Worm (Caenorhabditis elegans) whole organism, midembryonic: Measurements from ENCODE around the gene cyn-1.

Experiments used
- T22C8.4 ChIP-seq: fragments of 200-800 bp; sonication (Bioruptor generic); IDR thresholded peaks from 2 replicates; pipeline ENCODE4 v1.3.6; 2022; ENCODE audit warnings: missing genetic modification characterization, missing compliant biosample characterization
- cog-1 ChIP-seq: sonication (generic microtip); optimal IDR thresholded peaks from 2 replicates; lab custom pipeline; 2016; ENCODE audit warnings: missing genetic modification characterization, missing compliant biosample characterization
- flt-1 ChIP-seq: fragments of 200-800 bp; sonication (Bioruptor generic); IDR thresholded peaks from 2 replicates; pipeline ENCODE4 v1.3.6; 2022; ENCODE audit warnings: missing genetic modification characterization, missing compliant biosample characterization
- klf-2 ChIP-seq: fragments of 200-800 bp; sonication (Bioruptor generic); conservative IDR thresholded peaks from 2 replicates; pipeline ENCODE4 v1.3.6; 2022; ENCODE audit warnings: missing genetic modification reagents, missing genetic modification characterization, missing compliant biosample characterization
- med-1 ChIP-seq: sonication (generic microtip); optimal IDR thresholded peaks from 2 replicates; lab custom pipeline; 2017; ENCODE audit warnings: missing genetic modification characterization, mild to moderate bottlenecking, missing compliant biosample characterization, antibody characterized with exemption, missing genetic modification reagents; ENCODE audit not compliant: insufficient read depth
- ref-1 ChIP-seq: fragments of 200-800 bp; sonication (Bioruptor generic); conservative IDR thresholded peaks from 2 replicates; pipeline ENCODE4 v1.3.6; 2022; ENCODE audit warnings: missing genetic modification reagents, missing genetic modification characterization, missing compliant biosample characterization
- tab-1 ChIP-seq: fragments of 200-800 bp; sonication (Bioruptor generic); IDR thresholded peaks from 2 replicates; pipeline ENCODE4 v1.3.6; 2022; ENCODE audit warnings: missing genetic modification characterization, missing compliant biosample characterization
- ztf-23 ChIP-seq: fragments of 200-800 bp; sonication (Bioruptor generic); IDR thresholded peaks from 2 replicates; pipeline ENCODE4 v1.3.6; 2022; ENCODE audit warnings: missing genetic modification reagents, missing genetic modification characterization, missing compliant biosample characterization
- ztf-29 ChIP-seq: fragments of 200-800 bp; sonication (Bioruptor generic); IDR thresholded peaks from 2 replicates; pipeline ENCODE4 v1.3.6; 2022; ENCODE audit warnings: missing genetic modification reagents, missing genetic modification characterization, missing compliant biosample characterization

The cyn-1 gene

DNA sequence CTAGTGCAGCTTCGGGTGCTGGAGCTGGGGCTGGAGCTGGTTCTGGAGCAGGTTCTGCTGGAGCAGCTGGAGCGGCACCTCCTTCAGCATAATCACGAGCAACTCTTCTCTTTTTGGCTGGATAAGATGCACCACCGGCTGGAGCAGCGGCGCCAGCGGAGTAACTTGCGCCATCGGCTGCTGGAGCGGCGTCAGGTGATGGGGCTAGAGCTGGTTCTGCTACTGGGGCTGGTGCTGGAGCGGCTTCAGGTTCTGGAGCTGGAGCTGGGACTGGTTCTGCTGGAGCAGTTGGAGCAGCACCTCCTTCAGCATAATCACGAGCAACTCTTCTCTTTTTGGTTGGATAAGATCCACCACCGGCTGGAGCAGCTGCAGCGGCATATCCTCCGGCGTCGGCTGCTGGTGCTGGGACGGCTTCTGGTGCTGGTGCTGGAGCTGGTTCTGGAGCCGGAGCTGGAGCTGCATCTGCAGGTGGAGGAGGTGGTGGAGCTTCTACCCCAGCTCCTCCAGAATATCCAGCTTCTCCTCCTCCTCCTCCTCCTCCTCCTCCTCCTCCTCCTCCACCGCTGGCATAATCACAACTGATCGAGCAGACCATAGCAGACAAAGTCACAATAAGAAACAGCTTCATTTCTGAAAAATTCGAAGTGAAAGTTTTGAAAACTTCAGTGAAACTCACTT, 36.6 kb upstream of the cyn-1 start, which contains the start of gene F47B8.13:
F47B8.13 (minus strand) TSS at position 631 of the 681 bp plus-strand sequence.
- TF ChIP-seq klf-2 (no peak), flt-1 (GFP tag; lab: Robert Waterston, UW) (no peak), ztf-29 (GFP tag; lab: Robert Waterston, UW) (no peak), med-1 (GFP tag; lab: Kevin White, UChicago) (no peak), cog-1 (tag; lab: Kevin White, UChicago) (no peak), ztf-23 (GFP tag; lab: Robert Waterston, UW) (no peak), ref-1 (no peak), tab-1 (GFP tag; lab: Robert Waterston, UW) (no peak), T22C8.4 (no peak)

- TF ChIP-seq med-1 (GFP tag; lab: Kevin White, UChicago): no peak
- TF ChIP-seq cog-1 (tag; lab: Kevin White, UChicago): no peak
- TF ChIP-seq flt-1 (GFP tag; lab: Robert Waterston, UW): no peak
- no peak for TF ChIP-seq klf-2
- no peak for TF ChIP-seq ztf-29 (GFP tag; lab: Robert Waterston, UW)
- no peak for TF ChIP-seq T22C8.4
- TF ChIP-seq ztf-23 (GFP tag; lab: Robert Waterston, UW): no peak
- TF ChIP-seq ref-1: no peak
These were observed 35.6 kb upstream of the cyn-1 start, which contains the start of gene F47B8.14 for ce11 chrV:14320246-14320645. Gene F47B8.14 (plus strand): TSS chrV:14320546.

ce11 chrV:14320730-14321319, 35.1 kb upstream of the cyn-1 start:
- no peak for TF ChIP-seq klf-2
- TF ChIP-seq tab-1 (GFP tag; lab: Robert Waterston, UW): no peak
- TF ChIP-seq ref-1: no peak
- TF ChIP-seq ztf-23 (GFP tag; lab: Robert Waterston, UW): no peak
- no peak for TF ChIP-seq flt-1 (GFP tag; lab: Robert Waterston, UW)
- TF ChIP-seq cog-1 (tag; lab: Kevin White, UChicago): no peak
- TF ChIP-seq T22C8.4: no peak
- no peak for TF ChIP-seq med-1 (GFP tag; lab: Kevin White, UChicago)
- no peak for TF ChIP-seq ztf-29 (GFP tag; lab: Robert Waterston, UW)

DNA sequence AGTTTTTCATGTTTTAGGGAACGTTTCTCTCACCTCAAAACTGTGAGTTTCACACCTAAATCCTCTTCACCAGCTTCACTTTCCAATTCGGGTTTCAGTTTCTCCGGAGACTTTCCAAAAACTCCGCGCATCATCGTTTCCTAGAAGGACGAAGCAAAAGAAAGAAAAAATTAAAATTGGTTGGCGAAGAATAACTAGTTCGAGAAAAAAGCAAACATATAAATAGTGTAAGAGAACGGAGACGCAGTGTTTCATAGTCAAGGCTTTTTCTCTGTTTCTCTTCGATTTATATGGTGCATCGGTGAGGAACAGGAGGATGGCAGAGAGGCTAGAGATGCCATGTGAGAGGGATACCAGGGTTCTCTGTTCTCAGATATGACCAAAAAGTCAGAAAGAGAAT, 33.1 kb upstream of the cyn-1 start, which contains the start of gene F47B8.3:
F47B8.3 (minus strand) TSS at position 261 of the 400 bp plus-strand sequence.
- no peak for TF ChIP-seq T22C8.4
- no peak for TF ChIP-seq cog-1 (tag; lab: Kevin White, UChicago)
- TF ChIP-seq ztf-23 (GFP tag; lab: Robert Waterston, UW): no peak
- no peak for TF ChIP-seq flt-1 (GFP tag; lab: Robert Waterston, UW)
- no peak for TF ChIP-seq ref-1
- no peak for TF ChIP-seq med-1 (GFP tag; lab: Kevin White, UChicago)
- TF ChIP-seq ztf-29 (GFP tag; lab: Robert Waterston, UW): no peak
- no peak for TF ChIP-seq tab-1 (GFP tag; lab: Robert Waterston, UW)
- TF ChIP-seq klf-2: no peak

DNA sequence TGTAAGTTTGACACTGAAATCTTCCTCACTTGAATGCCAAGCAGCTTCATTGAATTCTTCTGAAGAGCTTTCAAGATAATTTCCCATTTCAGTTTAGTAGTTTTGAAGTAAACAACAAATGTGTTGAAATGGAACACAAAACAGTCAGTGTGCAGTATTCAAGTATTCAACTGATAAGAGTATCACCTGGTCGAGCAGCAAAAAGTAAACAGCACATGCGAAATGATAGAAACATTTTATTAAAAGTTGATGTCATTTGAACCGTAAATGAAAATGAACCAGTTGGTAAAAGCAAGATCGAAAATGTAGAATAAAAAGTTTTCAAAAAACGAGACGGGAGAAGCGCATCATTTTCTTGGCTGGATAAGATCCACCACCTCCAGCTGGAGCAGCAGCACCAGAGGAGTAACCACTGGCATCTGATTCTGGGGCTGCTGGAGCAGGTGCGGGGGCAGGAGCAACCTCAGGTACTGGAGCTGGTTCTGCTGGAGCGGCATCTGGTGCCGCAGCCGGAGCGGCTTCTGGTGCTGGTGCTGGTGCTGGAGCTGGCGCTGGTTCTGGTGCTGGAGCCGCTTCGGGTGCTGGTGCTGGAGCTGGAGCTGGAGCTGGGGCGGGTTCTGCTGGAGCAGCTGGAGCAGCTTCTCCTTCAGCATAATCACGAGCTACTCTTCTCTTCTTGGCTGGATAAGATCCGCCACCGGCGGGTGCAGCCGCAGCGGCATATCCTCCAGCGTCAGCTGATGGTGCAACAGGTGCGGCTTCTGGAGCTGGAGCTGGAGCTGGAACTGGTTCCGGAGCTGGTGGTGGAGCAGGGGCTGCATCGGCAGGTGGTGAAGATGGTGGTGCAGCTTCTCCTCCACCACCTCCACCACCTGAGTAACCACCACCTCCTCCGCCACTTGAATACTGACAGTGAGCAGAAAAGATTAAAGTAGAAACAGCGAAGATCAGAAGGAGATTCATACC, 31.1 kb upstream of the cyn-1 start, which contains the start of the genes F47B8.4 and F47B8.18:
F47B8.4 (minus strand) TSS at position 172 of the 966 bp plus-strand sequence.
F47B8.18 (minus strand) TSS at position 963 of the 966 bp plus-strand sequence.
- TF ChIP-seq cog-1 (tag; lab: Kevin White, UChicago) (no peak), flt-1 (GFP tag; lab: Robert Waterston, UW) (no peak), T22C8.4 (no peak), ref-1 (no peak), med-1 (GFP tag; lab: Kevin White, UChicago) (no peak), tab-1 (GFP tag; lab: Robert Waterston, UW) (no peak), ztf-23 (GFP tag; lab: Robert Waterston, UW) (no peak), klf-2 (no peak), ztf-29 (GFP tag; lab: Robert Waterston, UW) (no peak)

- TF ChIP-seq T22C8.4 (no peak), ref-1 (no peak), med-1 (GFP tag; lab: Kevin White, UChicago) (no peak), ztf-23 (GFP tag; lab: Robert Waterston, UW) (no peak), flt-1 (GFP tag; lab: Robert Waterston, UW) (no peak), klf-2 (no peak), ztf-29 (GFP tag; lab: Robert Waterston, UW) (no peak), cog-1 (tag; lab: Kevin White, UChicago) (no peak), tab-1 (GFP tag; lab: Robert Waterston, UW) (no peak)
These were observed 28.1 kb upstream of the cyn-1 start, which contains the start of gene F47B8.5 for ce11 chrV:14327776-14328175. Gene F47B8.5 (minus strand): TSS chrV:14327876.

DNA sequence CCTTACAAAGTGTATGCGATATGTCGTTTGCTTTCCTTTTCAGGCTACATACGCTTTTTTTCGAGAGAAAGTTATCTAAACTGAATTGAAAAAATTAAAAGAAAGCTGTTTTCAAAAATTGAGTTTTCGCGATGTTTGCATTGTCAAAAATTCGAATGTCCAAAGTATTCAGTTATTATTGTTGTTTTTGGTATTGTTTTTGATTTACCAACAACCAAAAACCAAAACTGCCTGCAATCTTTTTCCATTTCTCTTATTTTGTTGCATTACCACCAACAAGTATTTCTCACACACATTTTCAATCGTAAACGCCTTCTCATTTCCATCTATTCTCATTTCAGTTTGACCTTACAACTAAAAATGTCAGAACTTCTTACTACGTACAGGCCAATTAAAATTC, 27.1 kb upstream of the cyn-1 start, which contains the start of gene pepm-1:
pepm-1 (plus strand) TSS at position 301 of the 400 bp plus-strand sequence.
- TF ChIP-seq tab-1 (GFP tag; lab: Robert Waterston, UW): no peak
- no peak for TF ChIP-seq ztf-23 (GFP tag; lab: Robert Waterston, UW)
- TF ChIP-seq med-1 (GFP tag; lab: Kevin White, UChicago): no peak
- no peak for TF ChIP-seq ztf-29 (GFP tag; lab: Robert Waterston, UW)
- no peak for TF ChIP-seq cog-1 (tag; lab: Kevin White, UChicago)
- TF ChIP-seq T22C8.4: no peak
- TF ChIP-seq flt-1 (GFP tag; lab: Robert Waterston, UW): no peak
- no peak for TF ChIP-seq ref-1
- TF ChIP-seq klf-2: no peak

DNA sequence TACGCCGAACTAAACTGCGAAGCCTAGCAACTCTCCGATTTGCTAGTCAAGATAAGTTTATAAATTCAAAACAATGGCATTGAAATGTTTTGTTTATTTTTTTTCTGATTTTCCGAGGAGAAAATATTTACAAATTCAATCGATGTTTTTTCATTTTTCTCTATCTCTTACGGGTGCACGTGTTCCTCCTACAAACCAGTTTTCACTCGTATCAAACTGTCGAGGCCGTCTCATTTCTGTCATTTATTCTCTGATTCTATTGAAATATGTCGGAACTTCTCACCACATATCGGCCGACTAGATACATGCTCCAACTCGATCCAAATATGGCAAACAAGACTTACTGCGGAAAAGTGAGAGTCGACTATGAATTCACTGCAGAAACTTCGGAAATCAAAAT, 24.4 kb upstream of the cyn-1 start, which contains the start of gene F47B8.8:
F47B8.8 (plus strand) TSS at position 257 of the 400 bp plus-strand sequence.
- TF ChIP-seq ref-1 (no peak), ztf-23 (GFP tag; lab: Robert Waterston, UW) (no peak), tab-1 (GFP tag; lab: Robert Waterston, UW) (no peak), T22C8.4 (no peak), klf-2 (no peak), med-1 (GFP tag; lab: Kevin White, UChicago) (no peak), ztf-29 (GFP tag; lab: Robert Waterston, UW) (no peak)
